Fruit fly (Drosophila melanogaster) whole organism, embryonic: ENCODE results near the gene CG34163.

Source experiments
- Abd-B ChIP-seq: fragments of 200-800 bp; sonication (Bioruptor generic); optimal IDR thresholded peaks from 2 replicates; lab custom pipeline; 2018; ENCODE audit warnings: missing biosample characterization, mild to moderate bottlenecking, missing genetic modification characterization, moderate library complexity
- BEAF-32 ChIP-seq: fragments of 200-800 bp; sonication (Bioruptor generic); optimal IDR thresholded peaks from 3 replicates; lab custom pipeline; 2017; ENCODE audit warnings: missing biosample characterization, missing genetic modification characterization, mild to moderate bottlenecking, moderate library complexity, missing genetic modification reagents
- CG10366 ChIP-seq: fragments of 200-800 bp; sonication (Bioruptor generic); IDR thresholded peaks from 2 replicates; pipeline ENCODE4 v1.3.6; 2022; ENCODE audit warnings: missing biosample characterization, missing genetic modification characterization
- CG10654 ChIP-seq: fragments of 200-800 bp; sonication (Bioruptor generic); optimal IDR thresholded peaks from 2 replicates; lab custom pipeline; 2016; ENCODE audit warnings: missing biosample characterization, missing genetic modification characterization
- CG11696 ChIP-seq: fragments of 200-800 bp; sonication (Bioruptor generic); IDR thresholded peaks from 2 replicates; pipeline ENCODE4 v1.3.6; 2022; ENCODE audit warnings: missing biosample characterization, missing genetic modification characterization
- CG12236 ChIP-seq: fragments of 200-800 bp; sonication (Bioruptor generic); optimal IDR thresholded peaks from 2 replicates; lab custom pipeline; 2016; ENCODE audit warnings: missing biosample characterization, missing genetic modification characterization
- CG15479 ChIP-seq: fragments of 200-800 bp; sonication (Bioruptor generic); optimal IDR thresholded peaks from 3 replicates; lab custom pipeline; 2019; ENCODE audit warnings: missing biosample characterization, mild to moderate bottlenecking, missing genetic modification characterization, moderate library complexity
- CG17568 ChIP-seq: fragments of 200-800 bp; sonication (Bioruptor generic); optimal IDR thresholded peaks from 2 replicates; lab custom pipeline; 2018; ENCODE audit warnings: missing biosample characterization, mild to moderate bottlenecking, missing genetic modification characterization, moderate library complexity
- CG2875 ChIP-seq: fragments of 200-800 bp; sonication (Bioruptor generic); optimal IDR thresholded peaks from 2 replicates; lab custom pipeline; 2017; ENCODE audit warnings: missing biosample characterization, mild to moderate bottlenecking, missing genetic modification characterization, missing genetic modification reagents
- CG3065 ChIP-seq: fragments of 200-800 bp; sonication (Bioruptor generic); optimal IDR thresholded peaks from 2 replicates; lab custom pipeline; 2016; ENCODE audit warnings: missing biosample characterization, missing genetic modification characterization
- CG31441 ChIP-seq: fragments of 200-800 bp; sonication (Bioruptor generic); IDR thresholded peaks from 2 replicates; pipeline ENCODE4 v1.3.6; 2022; ENCODE audit warnings: missing biosample characterization, missing genetic modification characterization
- CG3407 ChIP-seq: fragments of 200-800 bp; sonication (Bioruptor generic); optimal IDR thresholded peaks from 2 replicates; lab custom pipeline; 2018; ENCODE audit warnings: missing biosample characterization, mild to moderate bottlenecking, missing genetic modification characterization
- CG34224 ChIP-seq: fragments of 200-800 bp; sonication (Bioruptor generic); IDR thresholded peaks from 3 replicates; pipeline ENCODE4 v1.3.6; 2022; ENCODE audit warnings: missing biosample characterization, missing genetic modification characterization; ENCODE audit not compliant: partially characterized antibody
- CG4404 ChIP-seq: fragments of 200-800 bp; sonication (Bioruptor generic); IDR thresholded peaks from 2 replicates; pipeline ENCODE4 v1.3.6; 2022; ENCODE audit warnings: missing biosample characterization, missing genetic modification characterization
- CG4424 ChIP-seq: fragments of 200-800 bp; sonication (Bioruptor generic); optimal IDR thresholded peaks from 3 replicates; lab custom pipeline; 2016; ENCODE audit warnings: missing biosample characterization, missing genetic modification characterization
- CG6683 ChIP-seq: fragments of 200-800 bp; sonication (Bioruptor generic); optimal IDR thresholded peaks from 2 replicates; lab custom pipeline; 2017; ENCODE audit warnings: missing biosample characterization, mild to moderate bottlenecking, missing genetic modification characterization, missing genetic modification reagents
- CG6689 ChIP-seq: fragments of 200-800 bp; sonication (Bioruptor generic); IDR thresholded peaks from 2 replicates; pipeline ENCODE4 v1.3.6; 2022; ENCODE audit warnings: missing biosample characterization, missing genetic modification characterization
- CG7839 ChIP-seq: fragments of 200-800 bp; sonication (Bioruptor generic); optimal IDR thresholded peaks from 3 replicates; lab custom pipeline; 2018; ENCODE audit warnings: missing biosample characterization, mild to moderate bottlenecking, missing genetic modification characterization, moderate library complexity
- CG8478 ChIP-seq: fragments of >200 bp; optimal IDR thresholded peaks from 2 replicates; lab custom pipeline; 2018
- CTCF ChIP-seq: fragments of 200-800 bp; sonication (Bioruptor generic); optimal IDR thresholded peaks from 2 replicates; lab custom pipeline; 2017; ENCODE audit warnings: missing biosample characterization, mild to moderate bottlenecking, missing genetic modification characterization, moderate library complexity
- CrebB ChIP-seq: fragments of 200-800 bp; sonication (Bioruptor generic); optimal IDR thresholded peaks from 3 replicates; lab custom pipeline; 2018; ENCODE audit warnings: missing biosample characterization, mild to moderate bottlenecking, missing genetic modification characterization
- Ets65A ChIP-seq: fragments of 200-800 bp; sonication (Bioruptor generic); peaks from one replicate; lab custom pipeline; 2016; ENCODE audit warnings: missing biosample characterization, missing genetic modification characterization
- HLH54F ChIP-seq: fragments of 200-800 bp; sonication (Bioruptor generic); optimal IDR thresholded peaks from 3 replicates; lab custom pipeline; 2016; ENCODE audit warnings: missing biosample characterization, missing genetic modification characterization
- Jarid2 ChIP-seq: fragments of 200-800 bp; sonication (Bioruptor generic); optimal IDR thresholded peaks from 3 replicates; lab custom pipeline; 2017; ENCODE audit warnings: mild to moderate bottlenecking, missing biosample characterization, missing genetic modification reagents, missing genetic modification characterization
- MESR4 ChIP-seq: fragments of 200-800 bp; sonication (Bioruptor generic); optimal IDR thresholded peaks from 2 replicates; lab custom pipeline; 2018; ENCODE audit warnings: missing biosample characterization, mild to moderate bottlenecking, missing genetic modification characterization, moderate library complexity
- Poxn ChIP-seq: fragments of 200-800 bp; sonication (Bioruptor generic); IDR thresholded peaks from 2 replicates; pipeline ENCODE4 v1.3.6; 2022; ENCODE audit warnings: missing biosample characterization, missing genetic modification characterization
- TFAM ChIP-seq: fragments of 200-800 bp; sonication (Bioruptor generic); optimal IDR thresholded peaks from 2 replicates; lab custom pipeline; 2017; ENCODE audit warnings: missing biosample characterization, missing genetic modification characterization, inconsistent platforms
- YL-1 ChIP-seq: fragments of 200-800 bp; sonication (Bioruptor generic); optimal IDR thresholded peaks from 3 replicates; lab custom pipeline; 2017; ENCODE audit warnings: missing biosample characterization, mild to moderate bottlenecking, missing genetic modification characterization
- amos ChIP-seq: fragments of 200-800 bp; sonication (Bioruptor generic); IDR thresholded peaks from 2 replicates; pipeline ENCODE4 v1.3.6; 2022; ENCODE audit warnings: missing biosample characterization, missing genetic modification characterization; ENCODE audit not compliant: partially characterized antibody
- ap ChIP-seq: fragments of 200-800 bp; sonication (Bioruptor generic); IDR thresholded peaks from 2 replicates; pipeline ENCODE4 v1.3.6; 2022; ENCODE audit warnings: missing biosample characterization, missing genetic modification characterization
- ara ChIP-seq: fragments of 200-800 bp; sonication (Bioruptor generic); IDR thresholded peaks from 2 replicates; pipeline ENCODE4 v1.3.6; 2022; ENCODE audit warnings: missing biosample characterization, missing genetic modification characterization
- cad ChIP-seq: fragments of >200 bp; optimal IDR thresholded peaks from 2 replicates; lab custom pipeline; 2017; ENCODE audit warnings: missing biosample characterization, missing genetic modification characterization
- crol ChIP-seq: fragments of 200-800 bp; sonication (Bioruptor generic); IDR thresholded peaks from 2 replicates; pipeline ENCODE4 v1.3.6; 2022; ENCODE audit warnings: missing biosample characterization, missing genetic modification characterization
- dimm ChIP-seq: fragments of 200-800 bp; sonication (Bioruptor generic); IDR thresholded peaks from 2 replicates; pipeline ENCODE4 v1.3.6; 2022; ENCODE audit warnings: missing biosample characterization, missing genetic modification characterization
- fd102C ChIP-seq: fragments of 200-800 bp; sonication (Bioruptor generic); optimal IDR thresholded peaks from 2 replicates; lab custom pipeline; 2018; ENCODE audit warnings: missing biosample characterization, mild to moderate bottlenecking, missing genetic modification characterization, moderate library complexity
- fd64A ChIP-seq: fragments of 200-800 bp; sonication (Bioruptor generic); optimal IDR thresholded peaks from 3 replicates; lab custom pipeline; 2018; ENCODE audit warnings: missing biosample characterization, mild to moderate bottlenecking, missing genetic modification characterization
- fru ChIP-seq: fragments of >200 bp; optimal IDR thresholded peaks from 2 replicates; lab custom pipeline; 2017
- odd ChIP-seq: fragments of 200-800 bp; sonication (Bioruptor generic); optimal IDR thresholded peaks from 2 replicates; lab custom pipeline; 2017; ENCODE audit warnings: missing biosample characterization, mild to moderate bottlenecking, missing genetic modification characterization
- pfk ChIP-seq: fragments of 200-800 bp; sonication (Bioruptor generic); optimal IDR thresholded peaks from 2 replicates; lab custom pipeline; 2018; ENCODE audit warnings: missing biosample characterization, mild to moderate bottlenecking, missing genetic modification characterization, moderate library complexity
- pho ChIP-seq: fragments of 200-800 bp; sonication (Bioruptor generic); optimal IDR thresholded peaks from 2 replicates; lab custom pipeline; 2016; ENCODE audit warnings: missing biosample characterization, missing genetic modification characterization
- pum ChIP-seq: fragments of 200-800 bp; sonication (Bioruptor generic); optimal IDR thresholded peaks from 2 replicates; lab custom pipeline; 2016; ENCODE audit warnings: missing biosample characterization, missing genetic modification characterization
- ranshi ChIP-seq: fragments of 200-800 bp; sonication (Bioruptor generic); IDR thresholded peaks from 2 replicates; pipeline ENCODE4 v1.3.6; 2022; ENCODE audit warnings: missing biosample characterization, missing genetic modification characterization
- rib ChIP-seq: fragments of 200-800 bp; sonication (Bioruptor generic); IDR thresholded peaks from 2 replicates; pipeline ENCODE4 v1.3.6; 2022; ENCODE audit warnings: missing biosample characterization, missing genetic modification characterization
- sr ChIP-seq: fragments of 200-800 bp; sonication (Bioruptor generic); IDR thresholded peaks from 3 replicates; pipeline ENCODE4 v1.3.6; 2022; ENCODE audit warnings: missing biosample characterization, missing genetic modification characterization
- tll ChIP-seq, 2 experiments: fragments of 200-800 bp in 1 of 2; fragments of >200 bp in 1 of 2; sonication (Bioruptor generic) in 1 of 2; optimal IDR thresholded peaks; 2 replicates each; lab custom pipeline; 2017 to 2019; ENCODE audit warnings: missing biosample characterization in 2 of 2, missing genetic modification characterization in 2 of 2, mild to moderate bottlenecking in 1 of 2, moderate library complexity in 1 of 2
- vvl ChIP-seq: fragments of 200-800 bp; sonication (Bioruptor generic); IDR thresholded peaks from 2 replicates; pipeline ENCODE4 v1.3.6; 2022; ENCODE audit warnings: missing biosample characterization, missing genetic modification characterization
- wdn ChIP-seq: fragments of 200-800 bp; sonication (Bioruptor generic); IDR thresholded peaks from 2 replicates; pipeline ENCODE4 v1.3.6; 2022; ENCODE audit warnings: missing biosample characterization, missing genetic modification characterization
- wor ChIP-seq: fragments of 200-800 bp; sonication (Bioruptor generic); IDR thresholded peaks from 2 replicates; pipeline ENCODE4 v1.3.6; 2022; ENCODE audit warnings: missing biosample characterization, missing genetic modification characterization
- z ChIP-seq: fragments of 200-800 bp; sonication (Bioruptor generic); IDR thresholded peaks from 3 replicates; pipeline ENCODE4 v1.3.6; 2022; ENCODE audit warnings: missing biosample characterization, missing genetic modification characterization
- zen ChIP-seq: fragments of 200-800 bp; sonication (Bioruptor generic); optimal IDR thresholded peaks from 3 replicates; lab custom pipeline; 2018; ENCODE audit warnings: missing biosample characterization, mild to moderate bottlenecking, missing genetic modification characterization, moderate library complexity

Gene CG34163

dm6 chr2L:12011682-12012655 lies 23.9 kb downstream of the CG34163 start (continued):
- TF ChIP-seq Abd-B (peak; percentile 56), Ets65A (GFP tag; lab: Kevin White, UChicago) (peak; percentile 89), Poxn (GFP tag; lab: Robert Waterston, UW) (no peak), tll (GFP tag; optimal IDR thresholded peaks at IDR 0.05; lab: Kevin White, UChicago) (peak in 1 of 2 experiments; percentile 98), cad (GFP tag; lab: Kevin White, UChicago) (peak; percentile 77), CG2875 (GFP tag; lab: Kevin White, UChicago) (peak; percentile 28), pfk (GFP tag; lab: Kevin White, UChicago) (peak; percentile 95), crol (GFP tag; lab: Robert Waterston, UW) (no peak), CG3407 (GFP tag; lab: Kevin White, UChicago) (peak; percentile 51), CG31441 (GFP tag; lab: Robert Waterston, UW) (no peak), CG3065 (GFP tag; lab: Kevin White, UChicago) (peak; percentile 10), CG7839 (tag; lab: Kevin White, UChicago) (peak; percentile 60), MESR4 (GFP tag; lab: Kevin White, UChicago) (peak; percentile 4), Jarid2 (GFP tag; lab: Kevin White, UChicago) (peak; percentile 22), CG6689 (no peak), BEAF-32 (GFP tag; lab: Kevin White, UChicago) (peak; percentile 29), ap (GFP tag; lab: Robert Waterston, UW) (no peak), CG12236 (GFP tag; lab: Kevin White, UChicago) (peak; percentile 4), CTCF (GFP tag; lab: Kevin White, UChicago) (peak; percentile 64), CG8478 (lab: Kevin White, UChicago) (no peak), dimm (no peak), fru (lab: Kevin White, UChicago) (no peak), CG10366 (GFP tag; lab: Robert Waterston, UW) (no peak), zen (tag; lab: Kevin White, UChicago) (peak; percentile 31), CrebB (tag; lab: Kevin White, UChicago) (peak; percentile 72), sr (GFP tag; lab: Robert Waterston, UW) (no peak), pho (GFP tag; lab: Kevin White, UChicago) (peak; percentile 78), TFAM (GFP tag; lab: Kevin White, UChicago) (no peak), odd (GFP tag; lab: Kevin White, UChicago) (peak; percentile 20), CG15479 (GFP tag; lab: Kevin White, UChicago) (peak; percentile 90), ara (GFP tag; lab: Robert Waterston, UW) (no peak), fd102C (GFP tag; lab: Kevin White, UChicago) (peak; percentile 34), YL-1 (peak; percentile 44), wdn (GFP tag; lab: Robert Waterston, UW) (no peak), CG4424 (GFP tag; lab: Kevin White, UChicago) (peak; percentile 70), pum (peak; percentile 59), HLH54F (GFP tag; lab: Kevin White, UChicago) (peak; percentile 81), CG11696 (GFP tag; lab: Robert Waterston, UW) (no peak), CG6683 (GFP tag; lab: Kevin White, UChicago) (peak; percentile 45), z (GFP tag; lab: Robert Waterston, UW) (no peak), CG10654 (GFP tag; lab: Kevin White, UChicago) (peak; percentile 60), vvl (GFP tag; lab: Robert Waterston, UW) (no peak), CG4404 (GFP tag; lab: Robert Waterston, UW) (no peak), wor (no peak), amos (GFP tag; lab: Robert Waterston, UW) (no peak), rib (no peak), ranshi (GFP tag; lab: Robert Waterston, UW) (no peak), CG17568 (GFP tag; lab: Kevin White, UChicago) (peak; percentile 45), CG34224 (GFP tag; lab: Robert Waterston, UW) (no peak), fd64A (peak; percentile 52)
